Fruit fly (Drosophila melanogaster) S2 (cell line): ENCODE results near the gene Gart.
A peak's percentile ranks its signal among the peaks of the same experiment; 100 is the strongest.

Experiments
- CG8478 ChIP-seq: fragments of >200 bp; optimal IDR thresholded peaks from 2 replicates; lab custom pipeline; 2018
- CTCF ChIP-seq, 2 experiments: fragments of >200 bp; optimal IDR thresholded peaks; 2 replicates each; lab custom pipeline; 2018

Gene Gart

dm6 chr2L:7023614-7024259 is at the start of gene Gart:
Gart (minus strand) TSS chr2L:7023898.
- TF ChIP-seq CTCF (optimal IDR thresholded peaks at IDR 0.05; lab: Kevin White, UChicago) (no peak), CG8478 (no peak)

DNA sequence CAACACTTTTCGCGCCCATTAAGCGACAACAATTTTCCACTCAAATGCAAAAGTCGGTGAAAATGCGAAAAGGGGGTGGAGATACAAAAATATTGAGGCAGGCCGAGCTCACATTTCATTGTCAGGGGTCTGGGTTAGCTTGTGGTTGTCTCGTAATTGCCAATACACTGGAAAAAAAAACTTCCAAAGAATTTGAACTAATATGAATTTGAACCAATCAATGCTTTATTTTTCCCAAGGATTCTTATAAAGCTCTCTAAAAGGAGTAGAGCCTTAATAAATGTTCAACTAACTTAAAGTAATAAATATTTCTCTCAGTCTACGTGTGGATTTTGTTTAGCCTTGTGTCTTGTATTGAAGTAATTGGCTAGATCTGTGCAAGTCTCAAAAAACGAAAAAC is 49.3 kb upstream of the Gart start:
- no peak for TF ChIP-seq CG8478
- TF ChIP-seq CTCF (optimal IDR thresholded peaks at IDR 0.05; lab: Kevin White, UChicago) = no peak

DNA sequence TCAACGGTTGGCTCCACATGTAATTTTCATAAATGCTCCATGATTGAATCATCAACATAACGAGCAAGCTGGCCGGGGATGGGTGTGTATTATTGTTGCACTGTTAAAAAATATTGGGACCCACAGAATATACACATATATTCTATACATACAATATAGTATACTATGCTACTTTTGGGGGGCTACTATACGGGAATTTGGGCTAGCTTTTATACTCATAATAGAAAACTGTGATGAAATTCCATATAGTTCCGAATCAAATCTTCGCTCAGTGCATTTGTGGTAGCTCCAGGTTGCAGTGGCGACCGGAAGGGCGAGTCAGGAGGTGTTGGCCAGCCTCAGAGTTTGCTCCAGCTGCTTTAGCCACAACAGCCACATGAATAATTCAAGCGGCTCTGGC is 48.2 kb upstream of the Gart start:
- TF ChIP-seq CG8478 = no peak
- TF ChIP-seq CTCF (optimal IDR thresholded peaks at IDR 0.05; lab: Kevin White, UChicago) = no peak

dm6 chr2L:7071219-7071618 is 47.5 kb upstream of the Gart start:
- no peak for TF ChIP-seq CG8478
- TF ChIP-seq CTCF (optimal IDR thresholded peaks at IDR 0.05; lab: Kevin White, UChicago) = no peak

DNA sequence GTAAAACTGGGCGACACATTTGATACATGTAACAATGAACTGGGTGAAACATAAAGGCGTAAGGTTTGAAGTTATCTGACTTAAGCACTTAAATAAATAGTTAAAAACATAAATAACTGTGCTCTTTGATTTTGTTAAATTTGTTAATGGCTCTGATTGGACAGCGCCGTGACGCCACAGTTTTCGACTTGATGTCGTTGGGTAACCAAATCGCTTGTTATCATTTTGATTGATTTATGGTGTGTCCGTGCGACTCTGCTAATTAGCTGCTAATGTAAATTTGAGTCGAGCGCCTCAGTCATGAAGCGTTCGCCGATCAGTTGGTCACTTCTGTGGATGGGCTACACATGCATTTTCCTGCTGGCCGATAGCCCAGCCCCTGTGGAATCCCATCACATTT is 44.0 kb upstream of the Gart start, which contains the start of gene Ugt307A1:
Gene Ugt307A1 (plus strand): TSS at position 301 of the 400 bp plus-strand sequence.
- TF ChIP-seq CG8478 (no peak), CTCF (optimal IDR thresholded peaks at IDR 0.05; lab: Kevin White, UChicago) (no peak)

DNA sequence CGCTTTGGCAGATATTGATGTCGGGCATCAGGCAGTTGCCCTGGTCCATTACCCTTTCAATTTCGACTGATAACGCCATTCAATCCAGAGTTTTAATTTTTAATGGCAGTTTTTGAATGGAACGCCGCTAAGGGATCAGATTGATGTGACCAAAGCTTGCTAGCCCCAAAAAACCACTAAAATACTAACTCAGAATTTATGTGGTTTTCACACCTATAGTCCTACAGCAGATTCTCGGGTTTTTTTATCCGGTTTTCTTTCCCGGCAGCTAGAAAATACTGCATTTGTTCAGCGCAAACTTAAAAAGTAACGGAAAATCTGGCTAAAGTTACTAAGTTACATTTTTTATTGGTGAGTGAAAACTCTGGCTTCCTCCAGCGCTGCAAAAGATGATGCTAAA is 42.0 kb upstream of the Gart start, which contains the start of gene Nuf2:
Gene Nuf2 (minus strand): TSS at position 151 of the 400 bp plus-strand sequence.
- no peak for TF ChIP-seq CG8478
- TF ChIP-seq CTCF (optimal IDR thresholded peaks at IDR 0.05; lab: Kevin White, UChicago) = peak in 1 of 2 experiments; percentile 12

DNA sequence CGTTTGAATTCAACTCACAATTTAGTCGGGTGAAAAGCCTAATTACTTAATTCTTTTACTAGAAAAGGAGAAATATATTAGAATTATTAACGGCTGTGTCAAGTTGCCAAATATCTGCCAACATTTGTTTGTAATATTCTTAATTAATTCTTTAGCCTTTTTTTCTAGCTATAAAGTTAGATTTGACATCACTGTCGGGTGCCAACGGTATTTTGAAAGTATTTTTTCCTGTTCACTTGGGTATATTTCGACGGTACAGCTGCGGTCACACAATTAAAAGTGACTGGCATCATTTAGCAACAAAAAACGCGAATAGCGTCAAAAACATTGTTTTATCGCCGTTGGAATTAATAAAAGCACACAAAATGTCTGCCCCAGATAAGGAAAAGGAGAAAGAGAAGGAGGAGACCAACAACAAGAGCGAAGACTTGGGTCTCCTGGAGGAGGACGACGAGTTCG is 40.1 kb upstream of the Gart start, which contains the start of gene Sem1:
Gene Sem1 (plus strand): TSS at position 266 of the 459 bp plus-strand sequence.
- no peak for TF ChIP-seq CTCF (optimal IDR thresholded peaks at IDR 0.05; lab: Kevin White, UChicago)
- no peak for TF ChIP-seq CG8478

- TF ChIP-seq CTCF (optimal IDR thresholded peaks at IDR 0.05; lab: Kevin White, UChicago) = no peak
- no peak for TF ChIP-seq CG8478
These were observed 37.1 kb upstream of the Gart start, which contains the start of gene Mst27D for dm6 chr2L:7060751-7061150. Mst27D (minus strand) TSS chr2L:7060851.

dm6 chr2L:7056189-7056926 is 32.7 kb upstream of the Gart start, which contains the start of gene Mnn1:
Mnn1 (plus strand) TSS chr2L:7056301.
- TF ChIP-seq CG8478 (no peak), CTCF (optimal IDR thresholded peaks at IDR 0.05; lab: Kevin White, UChicago) (peak; percentile 3 to 29)

- TF ChIP-seq CG8478 (no peak), CTCF (optimal IDR thresholded peaks at IDR 0.05; lab: Kevin White, UChicago) (no peak)
These were observed 28.0 kb upstream of the Gart start for dm6 chr2L:7051740-7052139.

dm6 chr2L:7050492-7051182 is 26.9 kb upstream of the Gart start:
- TF ChIP-seq CTCF (optimal IDR thresholded peaks at IDR 0.05; lab: Kevin White, UChicago) (no peak), CG8478 (no peak)

- TF ChIP-seq CTCF (optimal IDR thresholded peaks at IDR 0.05; lab: Kevin White, UChicago) (no peak), CG8478 (no peak)
These were observed 26.1 kb upstream of the Gart start for dm6 chr2L:7049680-7050289.

DNA sequence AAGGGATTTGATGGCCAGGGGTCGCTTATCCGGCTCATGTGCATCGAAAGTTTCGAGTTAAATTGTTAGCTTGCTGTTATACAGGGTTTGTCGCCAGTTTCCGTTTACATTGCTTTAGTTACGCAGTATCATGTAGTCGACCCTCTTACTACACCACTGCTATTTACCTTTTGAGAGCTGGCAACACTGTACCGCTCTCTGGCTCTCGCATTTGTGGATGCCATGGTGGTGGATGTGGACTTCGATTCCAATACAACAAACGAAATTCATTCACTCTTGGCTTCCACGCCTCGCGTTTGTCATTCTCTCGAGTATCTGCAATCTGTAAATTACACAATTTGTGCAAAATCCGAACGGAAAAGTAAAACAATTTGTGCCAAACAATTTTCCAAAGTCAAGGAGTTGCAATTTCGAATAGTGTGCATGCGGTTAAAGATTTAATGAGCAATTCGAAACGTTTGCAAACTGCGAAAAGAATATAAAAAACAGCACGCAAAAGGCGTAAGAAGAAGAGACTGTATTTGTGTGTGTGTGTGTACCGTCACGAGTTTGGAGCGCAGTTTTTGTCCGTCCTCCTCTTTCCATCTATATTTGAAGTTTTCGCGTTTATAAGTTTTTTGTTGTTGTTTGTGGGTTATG is 25.4 kb upstream of the Gart start:
- TF ChIP-seq CTCF (optimal IDR thresholded peaks at IDR 0.05; lab: Kevin White, UChicago) (peak in 1 of 2 experiments; percentile 35), CG8478 (no peak)

dm6 chr2L:7047703-7048102 is 24.0 kb upstream of the Gart start:
- no peak for TF ChIP-seq CG8478
- no peak for TF ChIP-seq CTCF (optimal IDR thresholded peaks at IDR 0.05; lab: Kevin White, UChicago)
